Worm (Caenorhabditis elegans) whole organism, young adult: ENCODE data around the gene pfd-5.

ENCODE experiments used
- B0019.2 ChIP-seq: fragments of 200-800 bp; sonication (Bioruptor generic); conservative IDR thresholded peaks from 2 replicates; pipeline ENCODE4 v1.3.6; 2022; ENCODE audit warnings: missing genetic modification reagents, missing genetic modification characterization, missing compliant biosample characterization
- B0035.1 ChIP-seq: sonication (generic microtip); optimal IDR thresholded peaks from 2 replicates; lab custom pipeline; 2016; ENCODE audit warnings: missing genetic modification characterization, mild to moderate bottlenecking, missing compliant biosample characterization, missing genotype, missing genetic modification reagents
- B0336.3 ChIP-seq: fragments of 200-800 bp; sonication (Bioruptor generic); IDR thresholded peaks from 2 replicates; pipeline ENCODE4 v1.3.6; 2022; ENCODE audit warnings: missing genetic modification characterization, missing compliant biosample characterization
- D2030.7 ChIP-seq: fragments of 200-800 bp; sonication (Bioruptor generic); IDR thresholded peaks from 2 replicates; pipeline ENCODE4 v1.3.6; 2022; ENCODE audit warnings: missing genetic modification reagents, missing genetic modification characterization, missing compliant biosample characterization
- F22D6.2 ChIP-seq: sonication (generic microtip); optimal IDR thresholded peaks from 2 replicates; lab custom pipeline; 2016; ENCODE audit warnings: mild to moderate bottlenecking, missing genetic modification characterization, missing compliant biosample characterization
- F33H1.4 ChIP-seq: fragments of 200-800 bp; sonication (Bioruptor generic); IDR thresholded peaks from 2 replicates; pipeline ENCODE4 v1.3.6; 2022; ENCODE audit warnings: missing genetic modification reagents, missing genetic modification characterization, missing compliant biosample characterization
- F49E8.2 ChIP-seq: sonication (generic microtip); optimal IDR thresholded peaks from 3 replicates; lab custom pipeline; 2017; ENCODE audit warnings: missing genetic modification characterization, mild to moderate bottlenecking, missing compliant biosample characterization, antibody characterized with exemption, moderate library complexity; ENCODE audit not compliant: insufficient read depth
- F55B11.4 ChIP-seq: sonication (generic microtip); optimal IDR thresholded peaks from 2 replicates; lab custom pipeline; 2016; ENCODE audit warnings: missing compliant biosample characterization, missing genetic modification characterization, borderline replicate concordance; ENCODE audit not compliant: insufficient read depth
- K11D2.4 ChIP-seq: fragments of 200-800 bp; sonication (Bioruptor generic); IDR thresholded peaks from 2 replicates; pipeline ENCODE4 v1.3.6; 2022; ENCODE audit warnings: missing genetic modification reagents, missing genetic modification characterization, missing compliant biosample characterization
- T26A5.8 ChIP-seq: sonication (generic microtip); optimal IDR thresholded peaks from 2 replicates; lab custom pipeline; 2016; ENCODE audit warnings: missing genetic modification characterization, missing compliant biosample characterization
- Y56A3A.18 ChIP-seq: fragments of 200-800 bp; sonication (Bioruptor generic); IDR thresholded peaks from 2 replicates; pipeline ENCODE4 v1.3.6; 2022; ENCODE audit warnings: missing genetic modification reagents, missing genetic modification characterization, missing compliant biosample characterization
- ZK185.1 ChIP-seq: sonication (generic microtip); optimal IDR thresholded peaks from 2 replicates; lab custom pipeline; 2016; ENCODE audit warnings: mild to moderate bottlenecking, missing genetic modification characterization, missing compliant biosample characterization; ENCODE audit not compliant: poor library complexity, severe bottlenecking
- ama-1 ChIP-seq, 3 experiments: fragments of 150-350 bp in 1 of 3; sonication (generic microtip) in 2 of 3; optimal IDR thresholded peaks; 2 replicates each; lab custom pipeline; 2014 to 2018; ENCODE audit warnings: missing biosample characterization in 2 of 3, missing genetic modification characterization in 2 of 3, missing genetic modification reagents in 2 of 3
- aptf-2 ChIP-seq: fragments of 200-800 bp; sonication (Bioruptor generic); conservative IDR thresholded peaks from 2 replicates; pipeline ENCODE4 v1.3.6; 2022; ENCODE audit warnings: missing genetic modification reagents, missing genetic modification characterization, missing compliant biosample characterization
- aptf-3 ChIP-seq: fragments of 200-800 bp; sonication (Bioruptor generic); IDR thresholded peaks from 2 replicates; pipeline ENCODE4 v1.3.6; 2022; ENCODE audit warnings: missing genetic modification characterization, missing compliant biosample characterization
- atf-7 ChIP-seq: sonication (generic microtip); optimal IDR thresholded peaks from 2 replicates; lab custom pipeline; 2017; ENCODE audit warnings: mild to moderate bottlenecking, missing genetic modification characterization, missing compliant biosample characterization
- attf-5 ChIP-seq: fragments of 200-800 bp; sonication (Bioruptor generic); optimal IDR thresholded peaks from 2 replicates; lab custom pipeline; 2018; ENCODE audit warnings: mild to moderate bottlenecking, missing genetic modification characterization, missing compliant biosample characterization
- bed-1 ChIP-seq: fragments of 200-800 bp; sonication (Bioruptor generic); IDR thresholded peaks from 2 replicates; pipeline ENCODE4 v1.3.6; 2022; ENCODE audit warnings: missing genetic modification reagents, missing genetic modification characterization, missing compliant biosample characterization
- bed-2 ChIP-seq: fragments of 200-800 bp; sonication (Bioruptor generic); IDR thresholded peaks from 2 replicates; pipeline ENCODE4 v1.3.6; 2022; ENCODE audit warnings: missing genetic modification reagents, missing genetic modification characterization, missing compliant biosample characterization
- ceh-58 ChIP-seq: fragments of 200-800 bp; sonication (Bioruptor generic); IDR thresholded peaks from 2 replicates; pipeline ENCODE4 v1.3.6; 2022; ENCODE audit warnings: missing genetic modification characterization, missing compliant biosample characterization
- efl-1 ChIP-seq: fragments of 150-350 bp; optimal IDR thresholded peaks from 2 replicates; lab custom pipeline; 2014; ENCODE audit warnings: missing biosample characterization, missing genetic modification reagents, missing genetic modification characterization
- fkh-3 ChIP-seq: sonication (generic microtip); optimal IDR thresholded peaks from 2 replicates; lab custom pipeline; 2016; ENCODE audit warnings: mild to moderate bottlenecking, missing genetic modification characterization, missing compliant biosample characterization
- gei-17 ChIP-seq: fragments of 200-800 bp; sonication (Bioruptor generic); optimal IDR thresholded peaks from 2 replicates; lab custom pipeline; 2018; ENCODE audit warnings: mild to moderate bottlenecking, missing genetic modification characterization, missing compliant biosample characterization
- hlh-12 ChIP-seq: sonication (generic microtip); optimal IDR thresholded peaks from 2 replicates; lab custom pipeline; 2016; ENCODE audit warnings: missing genetic modification characterization, missing compliant biosample characterization
- hlh-26 ChIP-seq: fragments of 200-800 bp; sonication (Bioruptor generic); conservative IDR thresholded peaks from 2 replicates; pipeline ENCODE4 v1.3.6; 2022; ENCODE audit warnings: missing genetic modification reagents, missing genetic modification characterization, missing compliant biosample characterization
- let-526 ChIP-seq: fragments of 200-800 bp; sonication (Bioruptor generic); IDR thresholded peaks from 2 replicates; pipeline ENCODE4 v1.3.6; 2022; ENCODE audit warnings: missing genetic modification reagents, missing genetic modification characterization, missing compliant biosample characterization
- lir-1 ChIP-seq: fragments of 200-800 bp; sonication (Bioruptor generic); conservative IDR thresholded peaks from 2 replicates; pipeline ENCODE4 v1.3.6; 2022; ENCODE audit warnings: missing genetic modification reagents, missing genetic modification characterization, missing compliant biosample characterization
- madf-10 ChIP-seq: sonication (generic microtip); optimal IDR thresholded peaks from 2 replicates; lab custom pipeline; 2016; ENCODE audit warnings: mild to moderate bottlenecking, missing genetic modification characterization, missing compliant biosample characterization
- mel-28 ChIP-seq: sonication (generic microtip); optimal IDR thresholded peaks from 2 replicates; lab custom pipeline; 2016; ENCODE audit warnings: borderline replicate concordance, mild to moderate bottlenecking, missing genetic modification characterization, missing compliant biosample characterization
- nfyb-1 ChIP-seq: fragments of 200-800 bp; sonication (Bioruptor generic); IDR thresholded peaks from 2 replicates; pipeline ENCODE4 v1.3.6; 2022; ENCODE audit warnings: missing genetic modification reagents, missing genetic modification characterization, missing compliant biosample characterization
- nhr-179 ChIP-seq: sonication (generic microtip); optimal IDR thresholded peaks from 2 replicates; lab custom pipeline; 2016; ENCODE audit warnings: mild to moderate bottlenecking, missing genetic modification characterization, missing compliant biosample characterization
- rcor-1 ChIP-seq: fragments of 200-800 bp; sonication (Bioruptor generic); IDR thresholded peaks from 2 replicates; pipeline ENCODE4 v1.3.6; 2022; ENCODE audit warnings: missing genetic modification reagents, missing genetic modification characterization, missing compliant biosample characterization
- rec-8 ChIP-seq, 2 experiments: sonication (generic microtip); optimal IDR thresholded peaks; 2 replicates each; lab custom pipeline; 2016; ENCODE audit warnings: mild to moderate bottlenecking in 2 of 2, missing genetic modification characterization in 2 of 2, missing genetic modification reagents in 2 of 2, missing genotype in 2 of 2, missing biosample characterization in 1 of 2, missing compliant biosample characterization in 1 of 2, moderate library complexity in 1 of 2
- repo-1 ChIP-seq: sonication (generic microtip); optimal IDR thresholded peaks from 2 replicates; lab custom pipeline; 2017; ENCODE audit warnings: mild to moderate bottlenecking, missing genetic modification characterization, missing compliant biosample characterization
- sea-2 ChIP-seq: fragments of 200-800 bp; sonication (Bioruptor generic); IDR thresholded peaks from 2 replicates; pipeline ENCODE4 v1.3.6; 2022; ENCODE audit warnings: missing genetic modification characterization, missing compliant biosample characterization
- snpc-1.3 ChIP-seq: sonication (generic microtip); optimal IDR thresholded peaks from 2 replicates; lab custom pipeline; 2017; ENCODE audit warnings: missing genetic modification characterization, mild to moderate bottlenecking, missing compliant biosample characterization, antibody characterized with exemption, moderate library complexity, missing genotype, missing genetic modification reagents; ENCODE audit not compliant: insufficient read depth
- snpc-3.4 ChIP-seq: sonication (generic microtip); optimal IDR thresholded peaks from 2 replicates; lab custom pipeline; 2017; ENCODE audit warnings: missing genetic modification characterization, mild to moderate bottlenecking, missing compliant biosample characterization, antibody characterized with exemption, moderate library complexity, missing genotype, missing genetic modification reagents
- snpc-4 ChIP-seq, 5 experiments: fragments of 150-350 bp in 1 of 5; sonication (generic microtip) in 4 of 5; optimal IDR thresholded peaks; 2 replicates each; lab custom pipeline; 2014 to 2018; ENCODE audit warnings: missing genetic modification characterization in 5 of 5, missing biosample characterization in 3 of 5, antibody characterized with exemption in 2 of 5, mild to moderate bottlenecking in 2 of 5, missing compliant biosample characterization in 2 of 5, missing genotype in 2 of 5, moderate library complexity in 2 of 5, missing genetic modification reagents in 1 of 5
- somi-1 ChIP-seq: fragments of 200-800 bp; sonication (Bioruptor generic); optimal IDR thresholded peaks from 2 replicates; lab custom pipeline; 2018; ENCODE audit warnings: mild to moderate bottlenecking, missing genetic modification characterization, missing compliant biosample characterization
- tbx-9 ChIP-seq: sonication (generic microtip); optimal IDR thresholded peaks from 2 replicates; lab custom pipeline; 2016; ENCODE audit warnings: borderline replicate concordance, missing genetic modification characterization, inconsistent platforms, missing compliant biosample characterization
- unc-62 ChIP-seq: fragments of 150-350 bp; optimal IDR thresholded peaks from 2 replicates; lab custom pipeline; 2014; ENCODE audit warnings: missing biosample characterization, missing genetic modification reagents, missing genetic modification characterization
- xnd-1 ChIP-seq: sonication (generic microtip); optimal IDR thresholded peaks from 2 replicates; lab custom pipeline; 2016; ENCODE audit warnings: missing genotype, missing genetic modification reagents, missing genetic modification characterization, missing compliant biosample characterization
- zfh-2 ChIP-seq: fragments of 200-800 bp; sonication (Bioruptor generic); conservative IDR thresholded peaks from 2 replicates; pipeline ENCODE4 v1.3.6; 2022; ENCODE audit warnings: missing genetic modification reagents, missing genetic modification characterization, missing compliant biosample characterization
- ztf-18 ChIP-seq: sonication (generic microtip); optimal IDR thresholded peaks from 2 replicates; lab custom pipeline; 2016; ENCODE audit warnings: missing genotype, mild to moderate bottlenecking, missing genetic modification characterization, missing compliant biosample characterization
- ztf-26 ChIP-seq: sonication (generic microtip); optimal IDR thresholded peaks from 2 replicates; lab custom pipeline; 2017; ENCODE audit warnings: missing genetic modification characterization, missing compliant biosample characterization
- ztf-28 ChIP-seq: fragments of 200-800 bp; sonication (Bioruptor generic); IDR thresholded peaks from 2 replicates; pipeline ENCODE4 v1.3.6; 2022; ENCODE audit warnings: missing genetic modification reagents, missing genetic modification characterization, missing compliant biosample characterization

The pfd-5 gene

DNA sequence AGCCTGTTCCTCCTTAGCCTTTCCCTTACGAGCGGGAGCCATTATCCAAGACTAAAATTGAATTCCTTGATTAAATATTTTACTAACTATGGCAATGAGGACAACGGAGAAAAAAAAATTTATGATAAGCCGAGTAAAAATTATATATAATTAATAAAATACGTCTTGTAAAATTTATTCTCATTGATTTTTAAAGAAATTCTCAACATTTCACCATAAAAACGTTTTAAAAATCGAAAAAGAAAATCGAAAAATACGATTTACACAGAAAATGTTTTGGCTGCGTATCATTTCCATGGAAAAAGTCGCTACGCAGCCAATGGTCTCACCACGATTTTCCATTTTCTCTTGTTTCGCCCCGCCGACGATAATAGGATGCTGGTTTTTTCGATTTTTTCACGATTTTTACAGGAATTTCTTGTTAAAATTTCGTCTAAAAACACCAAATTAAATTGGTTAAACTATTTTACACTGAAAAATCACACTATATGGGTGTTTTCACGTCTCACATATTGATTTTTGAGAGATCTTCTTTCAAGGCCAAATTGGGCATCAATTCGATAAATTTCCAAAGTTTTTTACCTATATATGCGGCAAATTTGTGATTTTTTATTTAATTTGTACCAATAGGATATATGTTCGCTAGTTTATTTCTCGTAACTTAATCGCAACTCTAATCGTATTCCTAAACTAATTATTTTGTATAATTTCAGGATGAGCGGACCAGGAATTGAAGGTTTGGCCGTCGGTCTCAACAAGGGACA is 19.0 kb downstream of the pfd-5 start, which contains the start of the genes rps-14 and rpl-36 (continued):
- TF ChIP-seq efl-1 (GFP tag; lab: Kevin White, UChicago): peak; percentile 60
- TF ChIP-seq aptf-2 (GFP tag; lab: Robert Waterston, UW): no peak
- peak; percentile 32 for TF ChIP-seq ztf-26 (tag; lab: Kevin White, UChicago)
- TF ChIP-seq ZK185.1 (tag; lab: Kevin White, UChicago): peak; percentile 57
- peak; percentile 60 for TF ChIP-seq attf-5
- no peak for TF ChIP-seq hlh-26
- no peak for TF ChIP-seq somi-1 (GFP tag; lab: Kevin White, UChicago)
- no peak; the same call in 1 of the 2 replicates for TF ChIP-seq lir-1 (GFP tag; lab: Robert Waterston, UW)
- TF ChIP-seq nhr-179: no peak
- TF ChIP-seq unc-62 (GFP tag; lab: Kevin White, UChicago): no peak
- no peak for TF ChIP-seq ztf-28
- TF ChIP-seq fkh-3 (tag; lab: Kevin White, UChicago): no peak
- peak; percentile 2 for TF ChIP-seq madf-10 (tag; lab: Kevin White, UChicago)
- TF ChIP-seq B0336.3 (GFP tag; lab: Robert Waterston, UW): peak; percentile 29; the same call in 1 of the 2 replicates
- no peak for TF ChIP-seq ama-1 (optimal IDR thresholded peaks at IDR 0.05; lab: Kevin White, UChicago)
- no peak for TF ChIP-seq ama-1 (GFP tag; optimal IDR thresholded peaks at IDR 0.05; lab: Kevin White, UChicago)
- TF ChIP-seq bed-2 (GFP tag; lab: Robert Waterston, UW): no peak
- TF ChIP-seq repo-1: no peak
- TF ChIP-seq ztf-18 (tag; lab: Kevin White, UChicago): peak; percentile 1
- TF ChIP-seq B0035.1 (tag; lab: Kevin White, UChicago): no peak
- no peak for TF ChIP-seq let-526
- no peak for TF ChIP-seq B0019.2 (GFP tag; lab: Robert Waterston, UW)
- no peak for TF ChIP-seq sea-2 (GFP tag; lab: Robert Waterston, UW)
- 0 out of 2 replicates have a peak, but pooled peaks have one; percentile 47 for TF ChIP-seq nfyb-1 (GFP tag; lab: Robert Waterston, UW)
- no peak for TF ChIP-seq zfh-2 (GFP tag; lab: Robert Waterston, UW)
- 0 out of 2 replicates have a peak, but pooled peaks have one; percentile 34 for TF ChIP-seq K11D2.4 (GFP tag; lab: Robert Waterston, UW)
- no peak for TF ChIP-seq rec-8 (tag; optimal IDR thresholded peaks at IDR 0.05; lab: Kevin White, UChicago)
- peak; percentile 71 for TF ChIP-seq snpc-1.3 (tag; lab: Kevin White, UChicago)
- TF ChIP-seq F49E8.2 (tag; lab: Kevin White, UChicago): peak; percentile 26
- peak; percentile 71 for TF ChIP-seq D2030.7 (GFP tag; lab: Robert Waterston, UW)
- TF ChIP-seq F22D6.2 (tag; lab: Kevin White, UChicago): no peak
- no peak for TF ChIP-seq mel-28
- peak; percentile 34; the same call in 1 of the 2 replicates for TF ChIP-seq rcor-1 (GFP tag; lab: Robert Waterston, UW)
- no peak for TF ChIP-seq bed-1 (GFP tag; lab: Robert Waterston, UW)
- TF ChIP-seq Y56A3A.18 (GFP tag; lab: Robert Waterston, UW): no peak
- peak; percentile 98 for TF ChIP-seq F33H1.4
- TF ChIP-seq snpc-3.4: peak; percentile 70
- no peak for TF ChIP-seq T26A5.8 (tag; lab: Kevin White, UChicago)
- TF ChIP-seq gei-17 (GFP tag; lab: Kevin White, UChicago): no peak
- no peak for TF ChIP-seq atf-7
- no peak for TF ChIP-seq snpc-4 (GFP tag; optimal IDR thresholded peaks at IDR 0.05; lab: Kevin White, UChicago)
- TF ChIP-seq snpc-4 (tag; optimal IDR thresholded peaks at IDR 0.05; lab: Kevin White, UChicago): peak; percentile 47 to 73 (median 57)
- TF ChIP-seq xnd-1: no peak
- no peak for TF ChIP-seq hlh-12
- no peak for TF ChIP-seq aptf-3
- TF ChIP-seq tbx-9 (tag; lab: Kevin White, UChicago): no peak
- no peak for TF ChIP-seq F55B11.4 (tag; lab: Kevin White, UChicago)
- no peak for TF ChIP-seq ceh-58 (GFP tag; lab: Robert Waterston, UW)
